Fruit fly (Drosophila melanogaster) whole organism: ENCODE measurements around the gene CG3652.

Experiments used
- CG8478 ChIP-seq: fragments of >200 bp; optimal IDR thresholded peaks from 2 replicates; lab custom pipeline; 2018; ENCODE audit warnings: inconsistent platforms
- Dll ChIP-seq: fragments of >200 bp; optimal IDR thresholded peaks from 2 replicates; lab custom pipeline; 2017
- EcR ChIP-seq, 2 experiments: fragments of >200 bp; optimal IDR thresholded peaks; 2 replicates each; lab custom pipeline; 2017; ENCODE audit warnings: missing biosample characterization in 2 of 2, missing genetic modification characterization in 2 of 2, missing genetic modification reagents in 2 of 2
- pan ChIP-seq: fragments of >200 bp; optimal IDR thresholded peaks from 2 replicates; lab custom pipeline; 2017
- psq ChIP-seq: fragments of >200 bp; optimal IDR thresholded peaks from 2 replicates; lab custom pipeline; 2017
- usp ChIP-seq: fragments of >200 bp; optimal IDR thresholded peaks from 2 replicates; lab custom pipeline; 2017; ENCODE audit warnings: missing biosample characterization, missing genetic modification characterization, mixed read lengths

CG3652 gene

DNA sequence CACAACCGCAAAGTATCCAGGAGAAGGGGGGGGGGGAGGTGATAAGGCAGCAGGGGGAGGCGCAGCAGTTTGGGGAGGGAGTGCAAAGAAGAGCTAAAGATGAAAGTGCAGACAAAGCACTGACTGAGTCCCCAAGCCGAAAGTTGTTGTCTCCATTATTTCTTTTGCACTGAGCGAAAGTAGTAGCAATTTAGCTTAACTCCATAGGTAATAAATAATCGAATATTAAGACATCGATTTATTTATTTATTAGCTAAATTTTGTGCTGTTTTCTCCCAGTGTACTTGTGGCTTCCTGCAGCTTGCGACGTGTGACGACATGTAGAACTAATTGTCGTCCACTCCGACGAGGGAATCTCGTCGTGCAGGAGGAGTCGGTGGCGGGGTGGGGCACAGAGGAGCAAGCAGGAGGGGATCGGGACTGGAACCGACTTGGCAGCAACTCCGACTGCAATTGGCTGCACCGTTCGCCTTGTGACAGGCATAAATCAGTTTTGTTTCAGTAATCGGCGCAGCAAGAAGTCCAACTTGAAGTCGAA lies 32.2 kb downstream of the CG3652 start, which contains the start of gene Traf4:
Traf4 (plus strand) TSS at position 488 of the 538 bp plus-strand sequence.
- TF ChIP-seq usp (GFP tag; lab: Kevin White, UChicago) (no peak), psq (no peak), CG8478 (no peak), Dll (no peak), EcR (GFP tag; optimal IDR thresholded peaks at IDR 0.05; lab: Kevin White, UChicago) (no peak), pan (no peak)

DNA sequence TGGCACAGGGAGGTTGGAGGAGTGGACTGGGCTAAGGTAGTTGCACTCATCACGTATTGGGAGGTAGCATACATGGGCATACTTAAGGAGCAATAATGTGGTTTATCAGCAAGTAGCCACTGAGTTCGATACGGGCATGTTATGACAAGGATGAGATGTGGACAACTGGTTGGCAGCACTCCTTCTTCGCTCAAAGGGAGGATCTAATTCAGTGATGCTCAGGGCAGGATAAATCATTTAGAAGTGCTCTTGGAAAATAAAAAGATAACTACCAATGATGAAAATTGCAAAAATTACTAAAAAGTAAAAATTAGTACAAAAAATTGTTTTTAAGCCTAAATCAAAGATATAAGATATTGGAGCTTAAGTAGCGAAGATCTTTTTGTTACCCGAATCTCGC lies 32.8 kb downstream of the CG3652 start:
- TF ChIP-seq usp (GFP tag; lab: Kevin White, UChicago) (no peak), EcR (GFP tag; optimal IDR thresholded peaks at IDR 0.05; lab: Kevin White, UChicago) (peak in 1 of 2 experiments; percentile 45), CG8478 (no peak), Dll (no peak), pan (no peak), psq (no peak)

DNA sequence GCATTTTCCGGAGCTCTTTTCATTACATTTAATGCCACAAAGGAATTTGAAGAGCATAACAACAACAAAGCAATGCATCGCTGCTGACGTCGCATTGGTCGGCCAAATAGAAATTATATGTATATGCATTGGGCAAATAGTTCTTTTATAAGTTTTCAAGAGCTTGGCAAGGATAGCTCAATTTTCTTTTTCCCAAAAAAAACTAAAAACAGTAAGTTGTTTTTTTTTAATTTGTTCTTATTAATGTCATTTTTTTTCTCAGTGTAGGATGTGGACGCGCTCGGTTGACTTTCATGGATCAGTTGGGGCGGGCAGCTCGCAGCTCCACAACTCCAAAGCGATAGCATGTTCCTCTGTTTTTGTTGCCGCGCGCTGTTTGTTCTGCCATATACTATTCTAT lies 34.5 kb downstream of the CG3652 start:
- no peak for TF ChIP-seq pan
- no peak for TF ChIP-seq psq
- no peak for TF ChIP-seq Dll
- TF ChIP-seq EcR (GFP tag; optimal IDR thresholded peaks at IDR 0.05; lab: Kevin White, UChicago) = no peak
- no peak for TF ChIP-seq usp (GFP tag; lab: Kevin White, UChicago)
- TF ChIP-seq CG8478 = no peak

DNA sequence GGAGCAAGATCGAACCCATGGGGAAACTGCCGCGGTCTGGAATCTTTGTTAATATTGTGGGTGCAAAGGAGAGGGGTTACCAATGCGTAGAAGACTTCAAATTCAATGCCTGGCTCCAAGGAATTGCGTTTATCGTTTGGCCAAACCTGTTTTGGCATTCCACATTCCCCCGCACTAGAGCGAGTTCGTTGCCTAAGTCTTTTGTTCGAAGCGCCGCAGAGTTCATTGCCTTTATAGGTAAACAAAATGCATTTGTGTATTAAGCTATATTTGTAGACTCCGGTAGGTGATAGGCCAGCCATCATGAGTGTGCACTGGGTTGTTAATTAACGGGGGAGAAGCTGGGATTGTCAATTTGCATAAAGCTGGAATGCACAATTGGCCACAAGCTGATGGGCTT lies 38.6 kb downstream of the CG3652 start:
- no peak for TF ChIP-seq psq
- peak in 1 of 2 experiments; percentile 90 for TF ChIP-seq EcR (GFP tag; optimal IDR thresholded peaks at IDR 0.05; lab: Kevin White, UChicago)
- no peak for TF ChIP-seq usp (GFP tag; lab: Kevin White, UChicago)
- TF ChIP-seq pan = no peak

DNA sequence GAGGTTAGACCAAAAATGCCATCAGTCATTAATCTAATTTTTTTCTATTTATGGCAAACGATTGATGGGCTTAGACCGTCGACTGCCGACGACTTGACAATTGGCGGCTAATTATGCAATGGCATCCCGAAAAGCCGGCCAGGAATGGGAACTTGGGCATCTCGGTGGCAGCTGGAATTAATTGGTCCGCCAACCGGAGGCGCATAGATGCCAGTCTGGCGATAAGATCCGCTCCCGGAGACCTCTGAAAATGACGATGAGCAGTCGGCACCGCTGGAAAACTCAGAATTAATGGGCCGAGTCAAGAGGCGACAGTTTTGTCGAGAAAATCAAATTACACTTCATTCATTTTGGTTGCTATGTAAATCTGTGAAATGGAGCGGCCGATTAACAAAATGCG lies 41.0 kb downstream of the CG3652 start, which contains the start of gene CG15429:
CG15429 (plus strand) TSS at position 301 of the 400 bp plus-strand sequence.
- no peak for TF ChIP-seq EcR (GFP tag; optimal IDR thresholded peaks at IDR 0.05; lab: Kevin White, UChicago)
- no peak for TF ChIP-seq psq
- TF ChIP-seq usp (GFP tag; lab: Kevin White, UChicago) = no peak
- no peak for TF ChIP-seq Dll
- TF ChIP-seq CG8478 = no peak

DNA sequence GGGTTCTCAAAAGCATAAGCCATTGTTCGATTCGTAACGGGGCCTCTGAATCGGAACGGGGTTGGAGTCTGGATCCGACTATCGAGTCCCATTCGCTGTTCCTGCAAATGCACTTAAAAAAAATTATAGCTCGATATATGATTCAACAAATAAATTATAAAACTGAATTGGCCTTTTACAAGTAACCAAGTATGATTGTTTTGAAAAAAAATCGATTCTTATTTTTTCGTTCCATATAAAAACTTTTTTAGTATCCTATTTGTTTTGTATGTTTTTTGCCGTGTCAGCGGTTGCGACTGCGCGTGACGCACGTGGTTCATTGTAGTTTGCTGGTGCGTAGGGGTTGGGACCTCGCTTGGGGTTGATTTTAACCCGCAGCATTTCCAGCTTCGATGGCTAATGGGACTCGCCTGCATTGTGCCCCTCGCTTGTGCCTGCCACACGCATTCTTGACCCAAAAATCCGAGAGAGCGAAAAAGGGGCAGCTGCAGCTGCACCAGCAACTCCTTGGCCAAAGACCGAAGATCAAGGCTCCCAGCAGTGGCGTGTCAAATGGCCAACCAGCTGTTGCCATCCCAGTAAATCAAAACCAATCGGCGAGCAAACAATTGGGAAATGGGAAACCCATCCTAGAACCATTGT lies 42.9 kb downstream of the CG3652 start:
- TF ChIP-seq usp (GFP tag; lab: Kevin White, UChicago) (no peak), psq (no peak), pan (no peak), Dll (no peak), CG8478 (no peak), EcR (GFP tag; optimal IDR thresholded peaks at IDR 0.05; lab: Kevin White, UChicago) (no peak)

DNA sequence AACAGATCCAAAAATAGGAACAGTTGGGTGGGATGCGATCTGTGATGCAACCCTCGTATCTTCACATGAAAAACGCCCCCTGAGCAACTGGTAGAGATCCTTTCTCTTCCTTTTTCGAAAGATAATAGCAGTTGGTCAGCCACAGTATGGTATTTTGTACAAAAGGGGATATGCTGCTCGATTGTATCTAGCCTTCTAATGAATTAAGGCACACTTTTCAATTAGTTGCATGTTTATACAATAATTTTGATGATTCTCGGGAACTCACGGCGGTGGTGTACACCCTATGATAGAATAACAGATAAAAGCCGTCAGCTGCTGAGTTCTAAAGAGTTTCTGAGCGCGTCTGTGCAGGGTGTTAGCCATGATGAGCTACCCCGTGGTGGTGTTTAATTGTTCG lies 44.0 kb downstream of the CG3652 start:
- TF ChIP-seq usp (GFP tag; lab: Kevin White, UChicago) (no peak), EcR (GFP tag; optimal IDR thresholded peaks at IDR 0.05; lab: Kevin White, UChicago) (no peak), CG8478 (no peak), psq (no peak), pan (no peak), Dll (no peak)

DNA sequence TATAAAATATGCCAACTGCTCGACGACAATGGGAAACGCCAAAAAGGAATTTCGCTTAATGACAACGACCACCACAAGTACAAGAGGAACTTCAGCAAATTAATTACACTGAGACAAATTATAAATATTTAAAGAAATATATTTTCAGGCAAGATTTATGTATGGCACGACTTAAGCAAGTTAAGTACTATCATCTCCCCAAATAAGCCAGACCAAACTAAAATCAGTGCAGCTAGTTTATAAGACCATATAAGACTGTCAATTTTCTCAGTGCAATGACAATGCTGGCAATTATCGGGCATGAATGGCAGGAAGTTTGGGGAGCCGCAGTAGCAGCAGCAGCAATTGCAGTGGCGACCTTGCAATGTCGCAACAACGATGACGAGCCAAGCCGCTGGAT lies 45.1 kb downstream of the CG3652 start:
- TF ChIP-seq CG8478 (no peak), pan (no peak), EcR (GFP tag; optimal IDR thresholded peaks at IDR 0.05; lab: Kevin White, UChicago) (no peak), Dll (no peak), psq (no peak), usp (GFP tag; lab: Kevin White, UChicago) (no peak)

DNA sequence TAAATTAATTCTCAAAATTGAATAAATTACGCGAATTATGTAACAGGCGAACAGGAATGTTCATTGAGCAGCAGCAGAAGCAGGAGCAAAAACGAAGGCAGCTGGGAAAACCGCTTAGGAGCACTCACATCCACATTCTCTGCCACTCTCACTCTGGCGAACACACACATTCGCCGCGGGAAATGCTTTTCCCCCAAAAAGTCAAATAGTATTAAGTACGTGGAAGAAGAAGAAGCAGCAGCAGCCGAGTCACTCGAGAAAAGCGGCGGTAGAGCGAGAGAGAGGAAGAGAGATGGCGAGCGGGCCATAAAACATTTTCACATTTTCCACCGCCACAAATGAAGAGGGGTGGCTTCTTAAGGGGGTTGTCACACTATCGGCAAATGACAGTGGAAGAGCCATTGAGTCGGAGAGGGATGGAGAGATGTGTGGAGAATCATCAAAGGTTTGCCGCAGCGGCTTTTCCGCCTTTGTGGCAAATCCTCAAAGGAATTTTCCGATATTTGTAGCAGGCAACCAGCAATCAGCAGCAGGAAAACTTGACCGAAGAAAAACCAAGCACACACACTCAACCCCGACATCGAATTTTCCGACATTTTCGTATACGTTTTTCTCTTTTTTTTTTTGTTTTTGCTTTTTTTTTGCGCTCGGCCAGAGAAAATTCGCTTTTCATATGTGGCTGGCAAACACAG lies 46.9 kb downstream of the CG3652 start:
- TF ChIP-seq pan (no peak), usp (GFP tag; lab: Kevin White, UChicago) (no peak), psq (no peak), Dll (no peak), EcR (GFP tag; optimal IDR thresholded peaks at IDR 0.05; lab: Kevin White, UChicago) (no peak), CG8478 (no peak)

DNA sequence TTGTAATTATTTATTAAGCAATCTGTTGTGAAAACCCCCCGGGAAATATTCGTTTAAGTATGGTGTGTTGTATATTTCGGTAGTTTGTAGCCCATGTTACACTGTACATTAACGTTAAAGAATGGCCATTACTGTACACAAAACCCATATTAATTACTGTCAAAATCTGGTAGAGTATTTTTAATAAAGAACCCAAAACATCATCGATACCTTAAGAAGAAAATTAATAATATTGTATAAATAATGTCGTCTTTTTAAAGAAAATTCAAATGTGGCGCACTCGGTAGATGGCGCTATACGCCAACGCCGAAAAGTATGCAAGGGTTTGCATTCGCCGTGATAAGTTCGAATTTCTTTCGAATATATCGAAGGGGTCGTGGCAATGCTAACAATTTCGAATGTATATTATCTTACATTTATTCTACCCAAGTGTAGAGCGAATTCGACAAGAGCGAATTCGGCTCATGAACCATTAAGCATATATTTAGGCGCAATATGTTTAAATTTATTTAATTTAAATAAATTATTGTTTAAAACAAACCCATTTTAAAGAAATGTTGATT lies 48.0 kb downstream of the CG3652 start:
- TF ChIP-seq pan = no peak
- TF ChIP-seq Dll = no peak
- TF ChIP-seq psq = no peak
- TF ChIP-seq EcR (GFP tag; optimal IDR thresholded peaks at IDR 0.05; lab: Kevin White, UChicago) = no peak
- TF ChIP-seq CG8478 = no peak
- TF ChIP-seq usp (GFP tag; lab: Kevin White, UChicago) = no peak
